Worm (Caenorhabditis elegans) whole organism, L2 larva: ENCODE results near the gene hst-3.2.

ENCODE experiments used
- F13H6.1 ChIP-seq: sonication (generic microtip); optimal IDR thresholded peaks from 2 replicates; lab custom pipeline; 2016; ENCODE audit warnings: missing genetic modification characterization, missing compliant biosample characterization
- R02D3.7 ChIP-seq: fragments of 150-350 bp; optimal IDR thresholded peaks from 2 replicates; lab custom pipeline; 2014; ENCODE audit warnings: missing biosample characterization, missing genetic modification characterization
- Y55F3AM.14 ChIP-seq: fragments of 200-800 bp; sonication (Bioruptor generic); optimal IDR thresholded peaks from 2 replicates; lab custom pipeline; 2018; ENCODE audit warnings: mild to moderate bottlenecking, missing genetic modification characterization, missing compliant biosample characterization
- ZK546.5 ChIP-seq: sonication (generic microtip); optimal IDR thresholded peaks from 2 replicates; lab custom pipeline; 2017; ENCODE audit warnings: missing biosample characterization, missing genetic modification characterization
- ama-1 ChIP-seq: fragments of 150-350 bp; optimal IDR thresholded peaks from 2 replicates; lab custom pipeline; 2018; ENCODE audit warnings: inconsistent platforms
- blmp-1 ChIP-seq: sonication (generic microtip); optimal IDR thresholded peaks from 2 replicates; lab custom pipeline; 2017; ENCODE audit warnings: missing genetic modification characterization, mild to moderate bottlenecking, missing compliant biosample characterization, antibody characterized with exemption, moderate library complexity; ENCODE audit not compliant: insufficient read depth
- ceh-16 ChIP-seq: fragments of 150-350 bp; optimal IDR thresholded peaks from 2 replicates; lab custom pipeline; 2014; ENCODE audit warnings: missing biosample characterization, missing genetic modification characterization
- ceh-82 ChIP-seq: fragments of 150-350 bp; optimal IDR thresholded peaks from 2 replicates; lab custom pipeline; 2014; ENCODE audit warnings: missing biosample characterization, missing genetic modification characterization
- crh-2 ChIP-seq: sonication (generic microtip); optimal IDR thresholded peaks from 2 replicates; lab custom pipeline; 2017; ENCODE audit warnings: missing biosample characterization, missing genetic modification characterization
- dmd-4 ChIP-seq: sonication (generic microtip); optimal IDR thresholded peaks from 2 replicates; lab custom pipeline; 2017; ENCODE audit warnings: missing biosample characterization, missing genetic modification characterization
- egl-27 ChIP-seq: sonication (generic microtip); optimal IDR thresholded peaks from 3 replicates; lab custom pipeline; 2017; ENCODE audit warnings: missing biosample characterization, missing genetic modification reagents, missing genetic modification characterization
- elt-3 ChIP-seq: sonication (generic microtip); optimal IDR thresholded peaks from 2 replicates; lab custom pipeline; 2017; ENCODE audit warnings: missing biosample characterization, missing genetic modification characterization
- fos-1 ChIP-seq: fragments of 150-350 bp; optimal IDR thresholded peaks from 2 replicates; lab custom pipeline; 2014; ENCODE audit warnings: missing biosample characterization, missing genetic modification characterization
- gmeb-1 ChIP-seq: fragments of 150-350 bp; optimal IDR thresholded peaks from 2 replicates; lab custom pipeline; 2014; ENCODE audit warnings: missing biosample characterization, missing genetic modification characterization
- lin-11 ChIP-seq: fragments of 150-350 bp; sonication (generic microtip); optimal IDR thresholded peaks from 2 replicates; lab custom pipeline; 2014; ENCODE audit warnings: missing biosample characterization, missing genetic modification characterization, inconsistent platforms, mixed read lengths
- lin-13 ChIP-seq: fragments of 150-350 bp; optimal IDR thresholded peaks from 2 replicates; lab custom pipeline; 2014; ENCODE audit warnings: missing biosample characterization, missing genetic modification reagents, missing genetic modification characterization
- lin-39 ChIP-seq: fragments of 150-350 bp; optimal IDR thresholded peaks from 2 replicates; lab custom pipeline; 2014; ENCODE audit warnings: missing biosample characterization, missing genetic modification reagents, missing genetic modification characterization
- lsy-2 ChIP-seq, 2 experiments: fragments of 150-350 bp in 1 of 2; sonication (generic microtip) in 1 of 2; optimal IDR thresholded peaks; 2 replicates each; lab custom pipeline; 2014 to 2017; ENCODE audit warnings: missing biosample characterization in 2 of 2, missing genetic modification characterization in 2 of 2
- mab-5 ChIP-seq: fragments of 150-350 bp; optimal IDR thresholded peaks from 2 replicates; lab custom pipeline; 2014; ENCODE audit warnings: missing biosample characterization, missing genetic modification characterization
- mbf-1 ChIP-seq: sonication (generic microtip); optimal IDR thresholded peaks from 2 replicates; lab custom pipeline; 2017; ENCODE audit warnings: missing biosample characterization, missing genetic modification characterization
- mdl-1 ChIP-seq, 2 experiments: fragments of 150-350 bp in 1 of 2; sonication (generic microtip) in 1 of 2; optimal IDR thresholded peaks; 2 replicates each; lab custom pipeline; 2017; ENCODE audit warnings: missing biosample characterization in 2 of 2, missing genetic modification characterization in 2 of 2
- nhr-10 ChIP-seq: sonication (generic microtip); optimal IDR thresholded peaks from 2 replicates; lab custom pipeline; 2017; ENCODE audit warnings: missing biosample characterization, missing genetic modification characterization
- nhr-11 ChIP-seq: fragments of 150-350 bp; optimal IDR thresholded peaks from 2 replicates; lab custom pipeline; 2014; ENCODE audit warnings: missing biosample characterization, missing genetic modification characterization
- nhr-129 ChIP-seq: fragments of 150-350 bp; optimal IDR thresholded peaks from 2 replicates; lab custom pipeline; 2014; ENCODE audit warnings: missing biosample characterization, missing genetic modification characterization
- nhr-21 ChIP-seq: fragments of 150-350 bp; optimal IDR thresholded peaks from 2 replicates; lab custom pipeline; 2014; ENCODE audit warnings: missing biosample characterization, missing genetic modification characterization
- nhr-23 ChIP-seq: fragments of 150-350 bp; optimal IDR thresholded peaks from 2 replicates; lab custom pipeline; 2014; ENCODE audit warnings: missing biosample characterization, missing genetic modification reagents, missing genetic modification characterization
- nhr-237 ChIP-seq: fragments of 150-350 bp; optimal IDR thresholded peaks from 2 replicates; lab custom pipeline; 2014; ENCODE audit warnings: missing biosample characterization, missing genetic modification characterization
- nhr-25 ChIP-seq: fragments of 150-350 bp; sonication (generic microtip); optimal IDR thresholded peaks from 3 replicates; lab custom pipeline; 2014; ENCODE audit warnings: missing biosample characterization, missing genetic modification characterization
- nhr-6 ChIP-seq: fragments of 150-350 bp; optimal IDR thresholded peaks from 2 replicates; lab custom pipeline; 2014; ENCODE audit warnings: missing biosample characterization, missing genetic modification characterization
- nhr-77 ChIP-seq: fragments of 150-350 bp; optimal IDR thresholded peaks from 2 replicates; lab custom pipeline; 2014; ENCODE audit warnings: missing biosample characterization, missing genetic modification characterization
- peb-1 ChIP-seq: fragments of 150-350 bp; optimal IDR thresholded peaks from 2 replicates; lab custom pipeline; 2014; ENCODE audit warnings: missing biosample characterization, missing genetic modification characterization
- sem-4 ChIP-seq: fragments of 150-350 bp; optimal IDR thresholded peaks from 2 replicates; lab custom pipeline; 2014; ENCODE audit warnings: missing biosample characterization, missing genetic modification reagents, missing genetic modification characterization
- skn-1 ChIP-seq: sonication (generic microtip); optimal IDR thresholded peaks from 2 replicates; lab custom pipeline; 2017; ENCODE audit warnings: missing biosample characterization, missing genetic modification characterization
- sma-3 ChIP-seq: sonication (generic microtip); optimal IDR thresholded peaks from 2 replicates; lab custom pipeline; 2016; ENCODE audit warnings: missing genetic modification reagents, missing genetic modification characterization, missing compliant biosample characterization
- sma-9 ChIP-seq, 2 experiments: fragments of 150-350 bp in 1 of 2; sonication (generic microtip) in 1 of 2; optimal IDR thresholded peaks; 2 replicates each; lab custom pipeline; 2014 to 2016; ENCODE audit warnings: missing genetic modification characterization in 2 of 2, mild to moderate bottlenecking in 1 of 2, missing biosample characterization in 1 of 2, missing compliant biosample characterization in 1 of 2, missing genetic modification reagents in 1 of 2, moderate library complexity in 1 of 2
- snpc-4 ChIP-seq: fragments of 150-350 bp; optimal IDR thresholded peaks from 2 replicates; lab custom pipeline; 2014; ENCODE audit warnings: missing biosample characterization, missing genetic modification characterization
- unc-39 ChIP-seq: fragments of 150-350 bp; optimal IDR thresholded peaks from 2 replicates; lab custom pipeline; 2014; ENCODE audit warnings: missing biosample characterization, missing genetic modification characterization
- zag-1 ChIP-seq: fragments of 150-350 bp; optimal IDR thresholded peaks from 2 replicates; lab custom pipeline; 2014; ENCODE audit warnings: missing biosample characterization, missing genetic modification characterization
- ztf-1 ChIP-seq: fragments of 200-800 bp; sonication (Bioruptor generic); conservative IDR thresholded peaks from 2 replicates; pipeline ENCODE4 v1.3.6; 2022; ENCODE audit warnings: missing genetic modification characterization, missing compliant biosample characterization
- ztf-11 ChIP-seq: sonication (generic microtip); optimal IDR thresholded peaks from 2 replicates; lab custom pipeline; 2017; ENCODE audit warnings: missing biosample characterization, missing genetic modification characterization
- ztf-4 ChIP-seq: fragments of 150-350 bp; optimal IDR thresholded peaks from 2 replicates; lab custom pipeline; 2014; ENCODE audit warnings: missing biosample characterization, missing genetic modification characterization

Gene hst-3.2

ce11 chrX:2945950-2946349, 22.2 kb upstream of the hst-3.2 start:
- TF ChIP-seq lin-11 (tag; lab: Kevin White, UChicago) (no peak), sma-9 (GFP tag; optimal IDR thresholded peaks at IDR 0.05; lab: Kevin White, UChicago) (no peak), sma-9 (tag; optimal IDR thresholded peaks at IDR 0.05; lab: Kevin White, UChicago) (no peak), nhr-237 (tag; lab: Kevin White, UChicago) (no peak), elt-3 (no peak), egl-27 (no peak), mbf-1 (no peak), nhr-23 (tag; lab: Kevin White, UChicago) (no peak), peb-1 (tag; lab: Kevin White, UChicago) (no peak), ama-1 (lab: Kevin White, UChicago) (no peak), sem-4 (tag; lab: Kevin White, UChicago) (no peak), mdl-1 (tag; optimal IDR thresholded peaks at IDR 0.05; lab: Kevin White, UChicago) (no peak), ZK546.5 (tag; lab: Kevin White, UChicago) (no peak), nhr-25 (tag; lab: Kevin White, UChicago) (no peak), nhr-129 (no peak)
- TF ChIP-seq, all 48 proteins: peak for 0

- TF ChIP-seq ceh-16 (no peak), ZK546.5 (tag; lab: Kevin White, UChicago) (no peak), egl-27 (no peak), mab-5 (tag; lab: Kevin White, UChicago) (no peak), nhr-21 (tag; lab: Kevin White, UChicago) (no peak), R02D3.7 (tag; lab: Kevin White, UChicago) (no peak), nhr-6 (no peak), nhr-25 (tag; lab: Kevin White, UChicago) (no peak), nhr-11 (tag; lab: Kevin White, UChicago) (no peak), lsy-2 (tag; optimal IDR thresholded peaks at IDR 0.05; lab: Kevin White, UChicago) (no peak), blmp-1 (no peak), ama-1 (lab: Kevin White, UChicago) (no peak), lin-39 (tag; lab: Kevin White, UChicago) (no peak)
Observed at ce11 chrX:2943611-2944010, 19.8 kb upstream of the hst-3.2 start.

- TF ChIP-seq snpc-4 (tag; lab: Kevin White, UChicago) (peak; percentile 71), ztf-4 (tag; lab: Kevin White, UChicago) (no peak)
- TF ChIP-seq, all 48 proteins: peak for 1
Observed at ce11 chrX:2942327-2942726, 18.5 kb upstream of the hst-3.2 start.

ce11 chrX:2940572-2940971, 16.8 kb upstream of the hst-3.2 start, which contains the start of gene pfk-1.1:
Gene pfk-1.1, plus strand, starts transcription at chrX:2940872.
- no peak for TF ChIP-seq mbf-1
- no peak for TF ChIP-seq unc-39 (tag; lab: Kevin White, UChicago)
- TF ChIP-seq gmeb-1 (tag; lab: Kevin White, UChicago), result no peak
- no peak for TF ChIP-seq ama-1 (lab: Kevin White, UChicago)
- no peak for TF ChIP-seq nhr-77
- TF ChIP-seq, all 48 proteins: peak for 0

ce11 chrX:2939526-2939925, 15.7 kb upstream of the hst-3.2 start:
- TF ChIP-seq ztf-11 (tag; lab: Kevin White, UChicago) (no peak), dmd-4 (no peak), sma-9 (GFP tag; optimal IDR thresholded peaks at IDR 0.05; lab: Kevin White, UChicago) (no peak), sma-9 (tag; optimal IDR thresholded peaks at IDR 0.05; lab: Kevin White, UChicago) (no peak), zag-1 (tag; lab: Kevin White, UChicago) (peak; percentile 18), nhr-23 (tag; lab: Kevin White, UChicago) (no peak), mdl-1 (tag; optimal IDR thresholded peaks at IDR 0.05; lab: Kevin White, UChicago) (no peak), mab-5 (tag; lab: Kevin White, UChicago) (no peak), ztf-1 (GFP tag; lab: Robert Waterston, UW) (no peak), ZK546.5 (tag; lab: Kevin White, UChicago) (no peak), Y55F3AM.14 (GFP tag; lab: Kevin White, UChicago) (no peak), ztf-4 (tag; lab: Kevin White, UChicago) (no peak), nhr-11 (tag; lab: Kevin White, UChicago) (no peak), skn-1 (tag; lab: Kevin White, UChicago) (no peak), lin-39 (tag; lab: Kevin White, UChicago) (no peak), crh-2 (peak; percentile 28), blmp-1 (no peak), sma-3 (GFP tag; lab: Kevin White, UChicago) (no peak), ceh-82 (no peak), unc-39 (tag; lab: Kevin White, UChicago) (no peak), egl-27 (no peak), peb-1 (tag; lab: Kevin White, UChicago) (no peak), nhr-77 (no peak), R02D3.7 (tag; lab: Kevin White, UChicago) (no peak), nhr-6 (no peak), gmeb-1 (tag; lab: Kevin White, UChicago) (no peak), nhr-129 (peak; percentile 33), nhr-10 (tag; lab: Kevin White, UChicago) (no peak), F13H6.1 (peak; percentile 9), nhr-237 (tag; lab: Kevin White, UChicago) (no peak), lin-11 (tag; lab: Kevin White, UChicago) (no peak), nhr-21 (tag; lab: Kevin White, UChicago) (no peak), lin-13 (GFP tag; lab: Kevin White, UChicago) (no peak), mbf-1 (no peak), lsy-2 (tag; optimal IDR thresholded peaks at IDR 0.05; lab: Kevin White, UChicago) (peak in 1 of 2 experiments; percentile 12), fos-1 (tag; lab: Kevin White, UChicago) (no peak), snpc-4 (tag; lab: Kevin White, UChicago) (no peak), sem-4 (tag; lab: Kevin White, UChicago) (no peak), ceh-16 (no peak)
